Fruit fly (Drosophila melanogaster): ENCODE results near the gene Edc3.
A peak's percentile ranks its signal among the peaks of the same experiment; 100 is the strongest.

DNA sequence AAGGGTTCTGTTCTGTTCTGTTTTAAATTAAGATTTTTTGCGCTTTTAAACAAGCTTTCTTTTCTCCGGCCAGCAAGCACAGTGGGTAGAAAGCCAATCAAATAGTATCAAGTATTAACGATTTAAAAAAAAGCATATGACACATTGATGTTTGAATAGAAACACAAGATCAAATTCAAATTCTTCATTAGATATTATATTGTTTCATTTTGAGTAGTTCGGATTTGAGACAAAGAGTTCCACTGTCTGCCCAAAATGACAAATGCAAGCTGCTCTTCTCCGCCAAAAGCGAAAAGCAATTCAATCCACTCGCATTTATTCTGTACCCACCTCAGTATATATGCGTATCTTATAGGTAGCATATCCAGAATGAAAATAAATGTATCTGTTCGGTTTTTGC, 27.4 kb downstream of the Edc3 start:
- TF ChIP-seq lola (GFP tag; optimal IDR thresholded peaks at IDR 0.05) = no peak
- TF ChIP-seq fru (GFP tag; optimal IDR thresholded peaks at IDR 0.05) = peak; percentile 85
- no peak for TF ChIP-seq usp (GFP tag; optimal IDR thresholded peaks at IDR 0.05)

Data from whole organism, wandering third instar larva.